Worm (Caenorhabditis elegans): Measurements from ENCODE around the gene F42A10.6.
A peak's percentile ranks its signal among the peaks of the same experiment; 100 is the strongest.

Gene F42A10.6

DNA sequence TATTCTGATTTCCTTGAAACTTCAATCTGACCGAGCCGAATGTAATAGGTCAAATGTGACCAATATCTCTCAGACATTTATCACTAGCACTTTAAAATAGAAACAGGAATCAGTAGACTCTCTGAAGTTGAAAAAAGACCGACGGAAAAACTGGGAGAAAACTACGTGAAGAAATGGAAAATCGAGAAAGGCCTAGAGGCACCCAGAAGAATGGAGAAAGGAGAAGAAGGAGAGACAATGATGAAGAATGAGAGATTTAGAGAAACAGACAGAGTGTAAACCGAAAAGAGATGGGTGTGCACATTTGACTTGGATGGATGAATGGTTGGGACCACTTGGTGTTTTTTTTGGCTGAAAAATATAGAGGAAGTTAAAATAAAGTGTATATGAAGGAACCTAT, 6.6 kb downstream of the F42A10.6 start (continued):
- no peak for TF ChIP-seq F49E8.2 (tag; optimal IDR thresholded peaks at IDR 0.05; ENCODE audit: insufficient read depth)
- no peak for TF ChIP-seq rec-8 (tag; optimal IDR thresholded peaks at IDR 0.05)
- no peak for TF ChIP-seq ets-4 (GFP tag; optimal IDR thresholded peaks at IDR 0.05)
- TF ChIP-seq somi-1 (GFP tag; optimal IDR thresholded peaks at IDR 0.05): no peak
- TF ChIP-seq nhr-179 (tag; optimal IDR thresholded peaks at IDR 0.05): no peak
- no peak for TF ChIP-seq ceh-79 (tag; optimal IDR thresholded peaks at IDR 0.05)
- peak in 1 of 3 experiments; percentile 30 for TF ChIP-seq lin-35 (GFP tag; optimal IDR thresholded peaks at IDR 0.05)
- no peak for TF ChIP-seq unc-62 (GFP tag; optimal IDR thresholded peaks at IDR 0.05)
- TF ChIP-seq let-526 (GFP tag; IDR thresholded peaks at IDR 0.05): no peak
- TF ChIP-seq C06A6.2 (GFP tag; conservative IDR thresholded peaks at IDR 0.05): no peak
- no peak for TF ChIP-seq atf-7 (tag; optimal IDR thresholded peaks at IDR 0.05)
- no peak for TF ChIP-seq ceh-40 (GFP tag; IDR thresholded peaks at IDR 0.05)
- no peak for TF ChIP-seq C17E4.6 (GFP tag; IDR thresholded peaks at IDR 0.05)
- no peak for TF ChIP-seq F22D6.2 (tag; optimal IDR thresholded peaks at IDR 0.05)
- TF ChIP-seq mes-4 (tag; optimal IDR thresholded peaks at IDR 0.05): no peak
- no peak for TF ChIP-seq attf-6 (GFP tag; IDR thresholded peaks at IDR 0.05)
- TF ChIP-seq D2030.7 (GFP tag; IDR thresholded peaks at IDR 0.05): no peak
- TF ChIP-seq ztf-3 (GFP tag; optimal IDR thresholded peaks at IDR 0.05): no peak
- no peak for TF ChIP-seq sptf-2 (GFP tag; optimal IDR thresholded peaks at IDR 0.05)
- TF ChIP-seq ztf-18 (tag; optimal IDR thresholded peaks at IDR 0.05): no peak
- TF ChIP-seq ztf-26 (tag; optimal IDR thresholded peaks at IDR 0.05): no peak
- no peak for TF ChIP-seq ZK185.1 (tag; optimal IDR thresholded peaks at IDR 0.05; ENCODE audit: poor library complexity, severe bottlenecking)
- no peak for TF ChIP-seq cebp-1 (GFP tag; IDR thresholded peaks at IDR 0.05)
- peak; percentile 24 for TF ChIP-seq cebp-1 (tag; optimal IDR thresholded peaks at IDR 0.05)
- no peak for TF ChIP-seq lsl-1 (GFP tag; optimal IDR thresholded peaks at IDR 0.05)
- TF ChIP-seq chd-7 (tag; optimal IDR thresholded peaks at IDR 0.05): peak; percentile 14
- TF ChIP-seq ceh-91 (GFP tag; IDR thresholded peaks at IDR 0.05): no peak
- no peak for TF ChIP-seq efl-1 (GFP tag; optimal IDR thresholded peaks at IDR 0.05)
- TF ChIP-seq die-1 (tag; optimal IDR thresholded peaks at IDR 0.05): no peak
- TF ChIP-seq Y53G8AR.9 (GFP tag; conservative IDR thresholded peaks at IDR 0.05): no peak
- no peak for TF ChIP-seq him-1 (tag; optimal IDR thresholded peaks at IDR 0.05)
- no peak for TF ChIP-seq F39B2.1 (GFP tag; IDR thresholded peaks at IDR 0.05)
- TF ChIP-seq ceh-58 (GFP tag; IDR thresholded peaks at IDR 0.05): no peak
- TF ChIP-seq Y95B8A.8 (GFP tag; IDR thresholded peaks at IDR 0.05): no peak
- TF ChIP-seq nhr-80 (tag; optimal IDR thresholded peaks at IDR 0.05): no peak
- no peak for TF ChIP-seq hlh-26 (GFP tag; conservative IDR thresholded peaks at IDR 0.05)
- TF ChIP-seq lsy-27 (tag; optimal IDR thresholded peaks at IDR 0.05; ENCODE audit: borderline replicate concordance, insufficient read depth): no peak
- no peak for TF ChIP-seq F52B5.7 (tag; optimal IDR thresholded peaks at IDR 0.05)
- no peak for TF ChIP-seq ama-1 (optimal IDR thresholded peaks at IDR 0.05)
- no peak for TF ChIP-seq ama-1 (GFP tag; optimal IDR thresholded peaks at IDR 0.05)
- TF ChIP-seq unc-130 (GFP tag; optimal IDR thresholded peaks at IDR 0.05): no peak

Data from whole organism, young adult.